Worm (Caenorhabditis elegans) whole organism, L4 larva: Measurements from ENCODE around the gene AH9.3.

Experiments used
- F10B5.3 ChIP-seq: sonication (generic microtip); optimal IDR thresholded peaks from 2 replicates; lab custom pipeline; 2016; ENCODE audit warnings: mild to moderate bottlenecking, missing genetic modification characterization, missing compliant biosample characterization
- F37D6.2 ChIP-seq: sonication (generic microtip); optimal IDR thresholded peaks from 2 replicates; lab custom pipeline; 2016; ENCODE audit warnings: mild to moderate bottlenecking, missing genetic modification characterization, missing compliant biosample characterization
- F49E8.2 ChIP-seq: sonication (generic microtip); optimal IDR thresholded peaks from 2 replicates; lab custom pipeline; 2016; ENCODE audit warnings: missing compliant biosample characterization, mild to moderate bottlenecking, missing genetic modification characterization, borderline replicate concordance
- Y75B8A.6 ChIP-seq: fragments of 200-800 bp; sonication (Bioruptor generic); IDR thresholded peaks from 2 replicates; pipeline ENCODE4 v1.3.6; 2022; ENCODE audit warnings: missing genetic modification reagents, missing genetic modification characterization, missing compliant biosample characterization
- aha-1 ChIP-seq: fragments of 150-350 bp; peaks from one replicate; lab custom pipeline; 2014; ENCODE audit warnings: missing biosample characterization, missing genetic modification characterization
- arid-1 ChIP-seq: fragments of 200-800 bp; sonication (Bioruptor generic); conservative IDR thresholded peaks from 2 replicates; pipeline ENCODE4 v1.3.6; 2022; ENCODE audit warnings: missing genetic modification reagents, missing genetic modification characterization, missing compliant biosample characterization
- attf-4 ChIP-seq: sonication (generic microtip); optimal IDR thresholded peaks from 3 replicates; lab custom pipeline; 2017; ENCODE audit warnings: missing biosample characterization, missing genetic modification characterization
- ceh-28 ChIP-seq: fragments of 150-350 bp; optimal IDR thresholded peaks from 2 replicates; lab custom pipeline; 2014; ENCODE audit warnings: missing biosample characterization, missing genetic modification reagents, missing genetic modification characterization
- ceh-44 ChIP-seq: fragments of 200-800 bp; sonication (Bioruptor generic); IDR thresholded peaks from 2 replicates; pipeline ENCODE4 v1.3.6; 2022; ENCODE audit warnings: missing genetic modification reagents, missing genetic modification characterization, missing compliant biosample characterization
- ces-1 ChIP-seq: fragments of 150-350 bp; sonication (generic microtip); optimal IDR thresholded peaks from 4 replicates; lab custom pipeline; 2014; ENCODE audit warnings: missing biosample characterization, missing genetic modification reagents, missing genetic modification characterization
- daf-12 ChIP-seq: fragments of 150-350 bp; optimal IDR thresholded peaks from 2 replicates; lab custom pipeline; 2014; ENCODE audit warnings: missing biosample characterization, missing genetic modification reagents, missing genetic modification characterization
- daf-19 ChIP-seq: fragments of 200-800 bp; sonication (Bioruptor generic); conservative IDR thresholded peaks from 2 replicates; pipeline ENCODE4 v1.3.6; 2022; ENCODE audit warnings: missing genetic modification characterization, missing compliant biosample characterization
- dmd-8 ChIP-seq: fragments of 200-800 bp; sonication (Bioruptor generic); IDR thresholded peaks from 2 replicates; pipeline ENCODE4 v1.3.6; 2022; ENCODE audit warnings: missing genetic modification characterization, missing compliant biosample characterization
- dve-1 ChIP-seq: sonication (generic microtip); optimal IDR thresholded peaks from 2 replicates; lab custom pipeline; 2017; ENCODE audit warnings: antibody characterized with exemption, mild to moderate bottlenecking, missing genetic modification characterization, missing compliant biosample characterization; ENCODE audit not compliant: insufficient read depth
- fkh-10 ChIP-seq: fragments of 150-350 bp; optimal IDR thresholded peaks from 2 replicates; lab custom pipeline; 2014; ENCODE audit warnings: missing biosample characterization, missing genetic modification reagents, missing genetic modification characterization
- hmg-1.1 ChIP-seq: fragments of 200-800 bp; sonication (Bioruptor generic); IDR thresholded peaks from 2 replicates; pipeline ENCODE4 v1.3.6; 2022; ENCODE audit warnings: missing genetic modification reagents, missing genetic modification characterization, missing compliant biosample characterization
- lin-1 ChIP-seq: fragments of 200-800 bp; sonication (Bioruptor generic); IDR thresholded peaks from 2 replicates; pipeline ENCODE4 v1.3.6; 2022; ENCODE audit warnings: missing genetic modification reagents, missing genetic modification characterization, missing compliant biosample characterization
- lin-29 ChIP-seq: fragments of 200-800 bp; sonication (Bioruptor generic); IDR thresholded peaks from 2 replicates; pipeline ENCODE4 v1.3.6; 2022; ENCODE audit warnings: missing genetic modification reagents, missing genetic modification characterization, missing compliant biosample characterization
- lir-3 ChIP-seq: sonication (generic microtip); optimal IDR thresholded peaks from 2 replicates; lab custom pipeline; 2016; ENCODE audit warnings: mild to moderate bottlenecking, missing genetic modification characterization, missing compliant biosample characterization
- lsy-2 ChIP-seq, 2 experiments: fragments of 150-350 bp in 1 of 2; sonication (generic microtip) in 1 of 2; optimal IDR thresholded peaks; 2 replicates each; lab custom pipeline; 2014 to 2017; ENCODE audit warnings: missing biosample characterization in 2 of 2, missing genetic modification characterization in 2 of 2
- madf-9 ChIP-seq: fragments of 200-800 bp; sonication (Bioruptor generic); conservative IDR thresholded peaks from 2 replicates; pipeline ENCODE4 v1.3.6; 2022; ENCODE audit warnings: missing genetic modification reagents, missing genetic modification characterization, missing compliant biosample characterization
- mxl-2 ChIP-seq: fragments of 200-800 bp; sonication (Bioruptor generic); conservative IDR thresholded peaks from 2 replicates; pipeline ENCODE4 v1.3.6; 2022; ENCODE audit warnings: missing genetic modification reagents, missing genetic modification characterization, missing compliant biosample characterization
- nhr-10 ChIP-seq: fragments of 150-350 bp; optimal IDR thresholded peaks from 2 replicates; lab custom pipeline; 2014; ENCODE audit warnings: missing biosample characterization, missing genetic modification characterization
- nhr-102 ChIP-seq: sonication (generic microtip); optimal IDR thresholded peaks from 2 replicates; lab custom pipeline; 2016; ENCODE audit warnings: mild to moderate bottlenecking, missing genetic modification characterization, moderate library complexity, missing compliant biosample characterization
- nhr-111 ChIP-seq: fragments of 200-800 bp; sonication (Bioruptor generic); optimal IDR thresholded peaks from 2 replicates; lab custom pipeline; 2018; ENCODE audit warnings: mild to moderate bottlenecking, missing genetic modification characterization, missing compliant biosample characterization
- nhr-76 ChIP-seq: fragments of 150-350 bp; optimal IDR thresholded peaks from 2 replicates; lab custom pipeline; 2014; ENCODE audit warnings: missing biosample characterization, missing genetic modification characterization
- rbr-2 ChIP-seq: sonication (generic microtip); optimal IDR thresholded peaks from 2 replicates; lab custom pipeline; 2016; ENCODE audit warnings: missing genotype, missing genetic modification characterization, missing compliant biosample characterization
- sdz-12 ChIP-seq: fragments of 200-800 bp; sonication (Bioruptor generic); optimal IDR thresholded peaks from 2 replicates; lab custom pipeline; 2018; ENCODE audit warnings: mild to moderate bottlenecking, missing genetic modification characterization, missing compliant biosample characterization
- set-16 ChIP-seq: fragments of 200-800 bp; sonication (Bioruptor generic); IDR thresholded peaks from 2 replicates; pipeline ENCODE4 v1.3.6; 2022; ENCODE audit warnings: missing genetic modification reagents, missing genetic modification characterization, missing compliant biosample characterization
- snpc-4 ChIP-seq: fragments of 150-350 bp; optimal IDR thresholded peaks from 2 replicates; lab custom pipeline; 2014; ENCODE audit warnings: missing biosample characterization, missing genetic modification characterization
- spr-1 ChIP-seq: sonication (generic microtip); optimal IDR thresholded peaks from 2 replicates; lab custom pipeline; 2016; ENCODE audit warnings: mild to moderate bottlenecking, missing genetic modification characterization, missing compliant biosample characterization
- tag-97 ChIP-seq: fragments of 200-800 bp; sonication (Bioruptor generic); IDR thresholded peaks from 2 replicates; pipeline ENCODE4 v1.3.6; 2022; ENCODE audit warnings: missing genetic modification characterization, missing compliant biosample characterization
- tra-1 ChIP-seq: fragments of 200-800 bp; sonication (Bioruptor generic); IDR thresholded peaks from 2 replicates; pipeline ENCODE4 v1.3.6; 2022; ENCODE audit warnings: missing genetic modification reagents, missing genetic modification characterization, missing compliant biosample characterization
- unc-130 ChIP-seq: sonication (generic microtip); optimal IDR thresholded peaks from 2 replicates; lab custom pipeline; 2016; ENCODE audit warnings: missing genetic modification reagents, missing genetic modification characterization, missing compliant biosample characterization
- unc-62 ChIP-seq, 3 experiments: fragments of 150-350 bp in 1 of 3; sonication (generic microtip); optimal IDR thresholded peaks in 2 of 3; peaks in 1 of 3; 1 replicate in 1 of 3; 2 replicates in 2 of 3; lab custom pipeline; 2014 to 2017; ENCODE audit warnings: missing biosample characterization in 3 of 3, missing genetic modification characterization in 3 of 3, missing genetic modification reagents in 3 of 3, missing genotype in 1 of 3
- zag-1 ChIP-seq: fragments of 150-350 bp; optimal IDR thresholded peaks from 2 replicates; lab custom pipeline; 2014; ENCODE audit warnings: missing biosample characterization, missing genetic modification characterization
- zfp-2 ChIP-seq: sonication (generic microtip); optimal IDR thresholded peaks from 2 replicates; lab custom pipeline; 2016; ENCODE audit warnings: mild to moderate bottlenecking, missing genetic modification characterization, missing compliant biosample characterization
- zfp-3 ChIP-seq: fragments of 200-800 bp; sonication (Bioruptor generic); conservative IDR thresholded peaks from 2 replicates; pipeline ENCODE4 v1.3.6; 2022; ENCODE audit warnings: missing genetic modification reagents, missing genetic modification characterization, missing compliant biosample characterization
- zip-2 ChIP-seq: fragments of 150-350 bp; optimal IDR thresholded peaks from 2 replicates; lab custom pipeline; 2014; ENCODE audit warnings: missing biosample characterization, missing genetic modification characterization

Gene AH9.3

DNA sequence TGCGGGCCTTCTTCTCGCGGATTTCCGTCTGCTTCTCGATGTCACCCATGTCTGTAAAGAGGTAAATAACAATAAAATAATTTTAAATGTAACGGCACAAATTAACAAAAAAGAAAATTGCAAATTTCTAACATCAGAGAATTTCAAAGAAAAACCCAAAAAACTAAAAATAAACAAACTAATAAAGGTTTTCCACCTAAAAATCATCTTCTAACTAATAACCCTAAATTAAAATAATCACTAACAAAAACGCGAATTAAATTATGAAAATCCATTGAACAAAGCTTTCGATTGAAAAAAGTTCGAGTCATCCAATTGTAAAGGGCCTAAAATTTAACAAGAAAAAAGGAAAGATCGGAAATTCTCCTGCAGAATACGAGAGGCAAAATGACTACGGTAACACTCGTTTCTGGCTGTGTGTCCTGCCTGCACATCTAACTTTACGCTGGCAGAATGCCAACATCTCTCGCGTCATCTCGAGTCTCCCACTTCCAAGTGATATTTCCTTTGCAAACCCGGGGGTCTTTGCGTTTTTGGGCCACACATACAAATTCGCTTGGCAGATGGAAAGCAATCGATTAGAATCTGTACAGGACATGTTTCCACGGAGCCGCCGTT lies 18.2 kb downstream of the AH9.3 start, which contains the start of gene rpl-11.2 (continued):
- no peak for TF ChIP-seq F49E8.2
- TF ChIP-seq arid-1: no peak; the same call in none of the 2 replicates
- peak; percentile 36 for TF ChIP-seq attf-4 (tag; lab: Kevin White, UChicago)
- TF ChIP-seq nhr-10 (tag; lab: Kevin White, UChicago): peak; percentile 66
- peak; percentile 91 for TF ChIP-seq spr-1 (tag; lab: Kevin White, UChicago)
- peak; percentile 92 for TF ChIP-seq F37D6.2 (tag; lab: Kevin White, UChicago)
- TF ChIP-seq lin-29 (GFP tag; lab: Robert Waterston, UW): peak; percentile 57; the same call in 1 of the 2 replicates
- TF ChIP-seq sdz-12: no peak
- peak; percentile 73 for TF ChIP-seq ces-1 (GFP tag; lab: Kevin White, UChicago)
- TF ChIP-seq mxl-2 (GFP tag; lab: Robert Waterston, UW): no peak
- no peak for TF ChIP-seq daf-12 (tag; lab: Kevin White, UChicago)
- no peak for TF ChIP-seq ceh-44
- TF ChIP-seq nhr-76: no peak
- no peak for TF ChIP-seq lir-3 (tag; lab: Kevin White, UChicago)
- TF ChIP-seq ceh-28 (tag; lab: Kevin White, UChicago): peak; percentile 49
- peak; percentile 69; the same call in 1 of the 2 replicates for TF ChIP-seq daf-19 (GFP tag; lab: Robert Waterston, UW)
- TF ChIP-seq tra-1: peak; percentile 99
- no peak for TF ChIP-seq tag-97
- peak; percentile 94 for TF ChIP-seq nhr-102
- peak; percentile 94 for TF ChIP-seq hmg-1.1 (GFP tag; lab: Robert Waterston, UW)
- peak; percentile 99 for TF ChIP-seq fkh-10 (GFP tag; lab: Kevin White, UChicago)
- TF ChIP-seq F10B5.3 (tag; lab: Kevin White, UChicago): peak; percentile 70
- TF ChIP-seq set-16 (GFP tag; lab: Robert Waterston, UW): peak; percentile 21; the same call in 1 of the 2 replicates
- TF ChIP-seq unc-62 (GFP tag; optimal IDR thresholded peaks at IDR 0.05 in 1 of 2; lab: Kevin White, UChicago): peak in 1 of 2 experiments; percentile 97
- no peak for TF ChIP-seq unc-62 (tag; optimal IDR thresholded peaks at IDR 0.05; lab: Kevin White, UChicago)
- TF ChIP-seq madf-9: peak; percentile 84
- TF ChIP-seq zip-2 (tag; lab: Kevin White, UChicago): peak; percentile 46
- TF ChIP-seq Y75B8A.6: peak; percentile 85
- TF ChIP-seq unc-130 (GFP tag; lab: Kevin White, UChicago): no peak
- peak; percentile 96 for TF ChIP-seq zfp-2 (tag; lab: Kevin White, UChicago)
- peak; percentile 83 for TF ChIP-seq lin-1 (GFP tag; lab: Robert Waterston, UW)
- TF ChIP-seq snpc-4: no peak

DNA sequence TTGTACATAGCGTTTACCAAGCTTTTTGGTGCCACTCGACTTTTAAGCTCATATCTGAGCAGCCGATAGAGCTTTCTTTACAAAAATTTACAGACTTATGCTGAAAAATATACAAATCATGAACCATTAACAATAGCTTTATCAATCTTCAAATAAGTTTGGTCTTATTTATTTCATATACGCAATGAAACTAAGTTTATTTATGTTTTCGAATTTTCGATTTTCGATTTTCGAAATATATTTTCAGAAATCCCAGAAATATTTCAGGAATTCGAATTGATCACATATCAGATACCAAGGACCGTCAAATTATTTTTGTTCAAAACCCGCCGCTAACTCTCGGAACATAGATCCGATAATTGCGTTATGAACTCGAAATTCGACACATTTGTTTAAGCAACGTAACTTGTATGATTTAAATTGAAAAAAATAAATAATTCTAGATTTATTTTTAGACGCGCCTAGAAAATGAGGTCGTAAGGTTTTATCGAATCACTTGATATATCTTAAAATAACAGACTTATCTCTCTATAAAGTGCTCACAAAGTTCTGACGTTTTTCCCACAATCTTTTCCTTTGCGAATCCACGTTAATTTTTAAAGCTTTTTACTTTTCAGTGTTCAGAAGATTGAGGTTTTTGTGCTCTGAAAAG lies 19.6 kb downstream of the AH9.3 start:
- TF ChIP-seq rbr-2 (tag; lab: Kevin White, UChicago) (no peak), dve-1 (tag; lab: Kevin White, UChicago) (no peak), lsy-2 (tag; optimal IDR thresholded peaks at IDR 0.05; lab: Kevin White, UChicago) (peak in 1 of 2 experiments; percentile 15), unc-62 (GFP tag; optimal IDR thresholded peaks at IDR 0.05 in 1 of 2; lab: Kevin White, UChicago) (peak in 1 of 2 experiments; percentile 97), unc-62 (tag; optimal IDR thresholded peaks at IDR 0.05; lab: Kevin White, UChicago) (no peak), aha-1 (peak; percentile 41), zfp-3 (GFP tag; lab: Robert Waterston, UW) (no peak), F10B5.3 (tag; lab: Kevin White, UChicago) (peak; percentile 30), dmd-8 (GFP tag; lab: Robert Waterston, UW) (no peak), zag-1 (tag; lab: Kevin White, UChicago) (no peak), nhr-111 (GFP tag; lab: Kevin White, UChicago) (no peak)
- TF ChIP-seq, all 104 proteins: peak for 4
